Fruit fly (Drosophila melanogaster) whole organism, adult: ENCODE data around the gene Fkbp59.

Experiments
- CG11617 ChIP-seq: fragments of 200-800 bp; sonication (Bioruptor generic); optimal IDR thresholded peaks from 2 replicates; lab custom pipeline; 2017; ENCODE audit warnings: mild to moderate bottlenecking, missing biosample characterization, missing genetic modification reagents, missing genetic modification characterization
- CG12768 ChIP-seq: fragments of 200-800 bp; sonication (Bioruptor generic); optimal IDR thresholded peaks from 2 replicates; lab custom pipeline; 2017; ENCODE audit warnings: missing biosample characterization, missing genetic modification characterization, mild to moderate bottlenecking, moderate library complexity, missing genetic modification reagents
- CG14711 ChIP-seq: fragments of 200-800 bp; sonication (Bioruptor generic); optimal IDR thresholded peaks from 2 replicates; lab custom pipeline; 2018; ENCODE audit warnings: missing biosample characterization, mild to moderate bottlenecking, missing genetic modification characterization, moderate library complexity
- CG1620 ChIP-seq: fragments of 200-800 bp; sonication (Bioruptor generic); optimal IDR thresholded peaks from 2 replicates; lab custom pipeline; 2016; ENCODE audit warnings: missing biosample characterization, missing genetic modification characterization
- CG33017 ChIP-seq: fragments of 200-800 bp; sonication (Bioruptor generic); optimal IDR thresholded peaks from 2 replicates; lab custom pipeline; 2018; ENCODE audit warnings: missing biosample characterization, mild to moderate bottlenecking, missing genetic modification characterization, moderate library complexity
- CG7045 ChIP-seq: fragments of 200-800 bp; sonication (Bioruptor generic); optimal IDR thresholded peaks from 2 replicates; lab custom pipeline; 2017; ENCODE audit warnings: missing biosample characterization, mild to moderate bottlenecking, missing genetic modification characterization
- CG7101 ChIP-seq: fragments of 200-800 bp; sonication (Bioruptor generic); optimal IDR thresholded peaks from 2 replicates; lab custom pipeline; 2018; ENCODE audit warnings: missing biosample characterization, mild to moderate bottlenecking, missing genetic modification characterization, moderate library complexity
- Clk ChIP-seq: fragments of 200-800 bp; sonication (Bioruptor generic); optimal IDR thresholded peaks from 2 replicates; lab custom pipeline; 2017; ENCODE audit warnings: missing biosample characterization, missing genetic modification characterization
- Crg-1 ChIP-seq: fragments of 200-800 bp; sonication (Bioruptor generic); optimal IDR thresholded peaks from 2 replicates; lab custom pipeline; 2016; ENCODE audit warnings: missing biosample characterization, missing genetic modification characterization
- Mnt ChIP-seq: fragments of 200-800 bp; sonication (Bioruptor generic); optimal IDR thresholded peaks from 2 replicates; lab custom pipeline; 2016; ENCODE audit warnings: missing biosample characterization, mild to moderate bottlenecking, missing genetic modification characterization
- bab1 ChIP-seq: fragments of 200-800 bp; sonication (Bioruptor generic); optimal IDR thresholded peaks from 3 replicates; lab custom pipeline; 2019; ENCODE audit warnings: missing biosample characterization, mild to moderate bottlenecking, missing genetic modification characterization, moderate library complexity
- cnc ChIP-seq, 2 experiments: fragments of >200 bp; optimal IDR thresholded peaks; 2 replicates each; lab custom pipeline; 2017
- pad ChIP-seq: fragments of 200-800 bp; sonication (Bioruptor generic); optimal IDR thresholded peaks from 3 replicates; lab custom pipeline; 2017; ENCODE audit warnings: missing biosample characterization, missing genetic modification characterization, mild to moderate bottlenecking, moderate library complexity, missing genetic modification reagents

- no peak for TF ChIP-seq CG1620
- no peak for TF ChIP-seq Crg-1 (GFP tag; lab: Kevin White, UChicago)
- TF ChIP-seq cnc (optimal IDR thresholded peaks at IDR 0.05; lab: Kevin White, UChicago), result no peak
- no peak for TF ChIP-seq Mnt (GFP tag; lab: Kevin White, UChicago)
- TF ChIP-seq CG33017 (tag; lab: Kevin White, UChicago), result no peak
- TF ChIP-seq CG7045 (GFP tag; lab: Kevin White, UChicago), result no peak
- no peak for TF ChIP-seq bab1 (GFP tag; lab: Kevin White, UChicago)
- TF ChIP-seq CG14711 (tag; lab: Kevin White, UChicago), result no peak
- TF ChIP-seq pad (GFP tag; lab: Kevin White, UChicago), result no peak
- TF ChIP-seq CG7101 (tag; lab: Kevin White, UChicago), result no peak
- no peak for TF ChIP-seq Clk (GFP tag; lab: Kevin White, UChicago)
- no peak for TF ChIP-seq CG11617 (GFP tag; lab: Kevin White, UChicago)
- no peak for TF ChIP-seq CG12768 (GFP tag; lab: Kevin White, UChicago)
These were observed 45.3 kb downstream of the Fkbp59 start, which contains the start of gene Cpr30F for dm6 chr2L:9933063-9933462.
